Fruit fly (Drosophila melanogaster) whole organism, adult: Measurements from ENCODE around the gene CG32391.

ENCODE experiments used
- CG7101 ChIP-seq: fragments of 200-800 bp; sonication (Bioruptor generic); optimal IDR thresholded peaks from 2 replicates; lab custom pipeline; 2018; ENCODE audit warnings: missing biosample characterization, mild to moderate bottlenecking, missing genetic modification characterization, moderate library complexity
- Crg-1 ChIP-seq: fragments of 200-800 bp; sonication (Bioruptor generic); optimal IDR thresholded peaks from 2 replicates; lab custom pipeline; 2016; ENCODE audit warnings: missing biosample characterization, missing genetic modification characterization
- cic ChIP-seq: fragments of 200-800 bp; sonication (Bioruptor generic); optimal IDR thresholded peaks from 2 replicates; lab custom pipeline; 2017; ENCODE audit warnings: missing biosample characterization, mild to moderate bottlenecking, missing genetic modification characterization, moderate library complexity
- cnc ChIP-seq, 2 experiments: fragments of >200 bp; optimal IDR thresholded peaks; 2 replicates each; lab custom pipeline; 2017
- tj ChIP-seq: fragments of 200-800 bp; sonication (Bioruptor generic); optimal IDR thresholded peaks from 3 replicates; lab custom pipeline; 2017; ENCODE audit warnings: missing biosample characterization, mild to moderate bottlenecking, missing genetic modification characterization, moderate library complexity

DNA sequence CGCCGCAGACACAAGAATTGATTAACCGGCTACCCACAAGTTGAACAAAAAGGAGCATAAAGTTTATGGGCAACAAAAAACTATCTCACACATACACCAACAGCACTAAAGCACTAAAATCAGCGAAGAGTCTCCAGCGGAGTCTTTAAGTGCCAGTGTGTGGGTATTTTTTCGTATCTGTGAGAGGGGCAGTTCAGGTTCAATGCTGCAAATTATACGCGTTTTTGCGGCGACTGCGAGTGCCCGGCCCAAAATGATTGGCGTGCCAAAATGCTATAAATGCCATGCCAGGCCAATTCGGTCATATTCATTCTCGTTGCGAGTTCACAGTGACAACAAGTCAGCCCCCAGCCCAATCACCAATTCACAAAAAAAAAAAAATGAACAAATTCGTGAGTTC, 23.9 kb upstream of the CG32391 start, which contains the start of gene Cpr65Ec:
- TF ChIP-seq CG7101 (tag; lab: Kevin White, UChicago) (no peak), cnc (optimal IDR thresholded peaks at IDR 0.05; lab: Kevin White, UChicago) (no peak), cic (GFP tag; lab: Kevin White, UChicago) (no peak), Crg-1 (GFP tag; lab: Kevin White, UChicago) (no peak), tj (GFP tag; lab: Kevin White, UChicago) (no peak)
